Worm (Caenorhabditis elegans) whole organism, early embryonic: ENCODE measurements around the gene clec-171.

ENCODE experiments used
- F13C5.2 ChIP-seq: sonication (generic microtip); optimal IDR thresholded peaks from 2 replicates; lab custom pipeline; 2017; ENCODE audit warnings: mild to moderate bottlenecking, missing genetic modification characterization, inconsistent platforms, missing compliant biosample characterization
- ama-1 ChIP-seq: fragments of 150-350 bp; optimal IDR thresholded peaks from 2 replicates; lab custom pipeline; 2014
- flt-1 ChIP-seq: fragments of 200-800 bp; sonication (Bioruptor generic); IDR thresholded peaks from 2 replicates; pipeline ENCODE4 v1.3.6; 2022; ENCODE audit warnings: missing genetic modification characterization, missing compliant biosample characterization
- pes-1 ChIP-seq: fragments of 200-800 bp; sonication (Bioruptor generic); IDR thresholded peaks from 2 replicates; pipeline ENCODE4 v1.3.6; 2022; ENCODE audit warnings: missing genetic modification reagents, missing genetic modification characterization, missing compliant biosample characterization
- scrt-1 ChIP-seq: fragments of 200-800 bp; sonication (Bioruptor generic); IDR thresholded peaks from 2 replicates; pipeline ENCODE4 v1.3.6; 2022; ENCODE audit warnings: missing genetic modification characterization, missing compliant biosample characterization
- tbx-37 ChIP-seq: fragments of 200-800 bp; sonication (Bioruptor generic); conservative IDR thresholded peaks from 2 replicates; pipeline ENCODE4 v1.3.6; 2022; ENCODE audit warnings: missing genetic modification reagents, missing genetic modification characterization, missing compliant biosample characterization
- tra-4 ChIP-seq: sonication (generic microtip); optimal IDR thresholded peaks from 2 replicates; lab custom pipeline; 2017; ENCODE audit warnings: missing genetic modification characterization, missing compliant biosample characterization

DNA sequence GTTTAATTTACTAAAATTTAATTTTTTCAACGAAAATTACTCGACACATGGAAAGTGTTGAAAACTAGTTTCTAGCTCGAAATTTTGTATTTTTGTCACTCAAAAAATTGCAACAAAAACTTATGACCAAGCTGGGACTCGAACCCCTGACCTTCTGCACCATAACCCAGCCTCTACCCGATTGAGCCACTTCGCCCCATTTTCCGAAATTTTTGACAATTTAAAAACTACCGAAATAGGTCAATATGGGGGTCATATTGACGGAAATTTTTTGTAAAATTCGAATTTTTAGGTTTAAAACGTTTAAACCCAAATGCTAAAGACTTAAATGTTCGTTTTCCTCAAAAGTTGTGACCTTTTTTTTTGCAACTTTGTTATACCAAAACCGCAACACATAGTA is 41.7 kb downstream of the clec-171 start:
- no peak for TF ChIP-seq flt-1 (GFP tag; lab: Robert Waterston, UW)
- TF ChIP-seq F13C5.2 (tag; lab: Kevin White, UChicago): no peak
- no peak for TF ChIP-seq ama-1 (lab: Kevin White, UChicago)
- TF ChIP-seq scrt-1 (GFP tag; lab: Robert Waterston, UW): no peak
- no peak for TF ChIP-seq pes-1
- no peak for TF ChIP-seq tra-4
- no peak for TF ChIP-seq tbx-37 (GFP tag; lab: Robert Waterston, UW)
